Fruit fly (Drosophila melanogaster) whole organism, embryonic: ENCODE data around the gene MFS9.
A peak's percentile ranks its signal among the peaks of the same experiment; 100 is the strongest.

Source experiments
- Ada2b ChIP-seq: fragments of 200-800 bp; sonication (Bioruptor generic); IDR thresholded peaks from 2 replicates; pipeline ENCODE4 v1.3.6; 2022; ENCODE audit warnings: missing biosample characterization, missing genetic modification characterization
- Antp ChIP-seq: fragments of 200-800 bp; sonication (Bioruptor generic); optimal IDR thresholded peaks from 3 replicates; lab custom pipeline; 2016; ENCODE audit warnings: missing biosample characterization, missing genetic modification characterization
- CG12299 ChIP-seq: fragments of 200-800 bp; sonication (Bioruptor generic); optimal IDR thresholded peaks from 2 replicates; lab custom pipeline; 2018; ENCODE audit warnings: missing biosample characterization, mild to moderate bottlenecking, missing genetic modification characterization
- CG1603 ChIP-seq: fragments of 200-800 bp; sonication (Bioruptor generic); optimal IDR thresholded peaks from 2 replicates; lab custom pipeline; 2019; ENCODE audit warnings: missing biosample characterization, mild to moderate bottlenecking, missing genetic modification characterization, moderate library complexity
- CG16815 ChIP-seq: fragments of 200-800 bp; sonication (Bioruptor generic); optimal IDR thresholded peaks from 3 replicates; lab custom pipeline; 2017; ENCODE audit warnings: missing biosample characterization, mild to moderate bottlenecking, missing genetic modification characterization
- CG17612 ChIP-seq: fragments of 200-800 bp; sonication (Bioruptor generic); IDR thresholded peaks from 2 replicates; pipeline ENCODE4 v1.3.6; 2022; ENCODE audit warnings: missing biosample characterization, missing genetic modification characterization
- CG2875 ChIP-seq: fragments of 200-800 bp; sonication (Bioruptor generic); optimal IDR thresholded peaks from 2 replicates; lab custom pipeline; 2017; ENCODE audit warnings: missing biosample characterization, mild to moderate bottlenecking, missing genetic modification characterization, missing genetic modification reagents
- CG31388 ChIP-seq: fragments of 200-800 bp; sonication (Bioruptor generic); optimal IDR thresholded peaks from 2 replicates; lab custom pipeline; 2016; ENCODE audit warnings: missing biosample characterization, missing genetic modification characterization
- CG4730 ChIP-seq: fragments of 200-800 bp; sonication (Bioruptor generic); IDR thresholded peaks from 2 replicates; pipeline ENCODE4 v1.3.6; 2022; ENCODE audit warnings: missing biosample characterization, missing genetic modification characterization
- CG4854 ChIP-seq: fragments of 200-800 bp; sonication (Bioruptor generic); optimal IDR thresholded peaks from 2 replicates; lab custom pipeline; 2016; ENCODE audit warnings: missing biosample characterization, missing genetic modification characterization, inconsistent platforms
- CG6813 ChIP-seq: fragments of 200-800 bp; sonication (Bioruptor generic); optimal IDR thresholded peaks from 2 replicates; lab custom pipeline; 2017; ENCODE audit warnings: missing biosample characterization, missing genetic modification characterization, mild to moderate bottlenecking, moderate library complexity, missing genetic modification reagents
- CG7556 ChIP-seq: fragments of 200-800 bp; sonication (Bioruptor generic); optimal IDR thresholded peaks from 2 replicates; lab custom pipeline; 2017; ENCODE audit warnings: missing biosample characterization, mild to moderate bottlenecking, missing genetic modification characterization
- CG7745 ChIP-seq: fragments of 200-800 bp; sonication (Bioruptor generic); optimal IDR thresholded peaks from 2 replicates; lab custom pipeline; 2018; ENCODE audit warnings: missing biosample characterization, mild to moderate bottlenecking, missing genetic modification characterization, moderate library complexity
- CG9727 ChIP-seq: fragments of 200-800 bp; sonication (Bioruptor generic); optimal IDR thresholded peaks from 3 replicates; lab custom pipeline; 2017; ENCODE audit warnings: missing biosample characterization, mild to moderate bottlenecking, missing genetic modification characterization
- Deaf1 ChIP-seq: fragments of 200-800 bp; optimal IDR thresholded peaks from 3 replicates; lab custom pipeline; 2019; ENCODE audit warnings: missing biosample characterization, mild to moderate bottlenecking, missing genetic modification characterization, moderate library complexity
- Drgx ChIP-seq: fragments of 200-800 bp; sonication (Bioruptor generic); IDR thresholded peaks from 2 replicates; pipeline ENCODE4 v1.3.6; 2022; ENCODE audit warnings: missing biosample characterization, missing genetic modification characterization
- Lhr ChIP-seq: fragments of 200-800 bp; sonication (Bioruptor generic); optimal IDR thresholded peaks from 3 replicates; lab custom pipeline; 2017; ENCODE audit warnings: mild to moderate bottlenecking, missing biosample characterization, missing genetic modification reagents, missing genetic modification characterization
- Nf-YA ChIP-seq: fragments of 200-800 bp; sonication (Bioruptor generic); IDR thresholded peaks from 2 replicates; pipeline ENCODE4 v1.3.6; 2022; ENCODE audit warnings: missing biosample characterization, missing genetic modification characterization
- Pdp1 ChIP-seq, 2 experiments: fragments of 200-800 bp; sonication (Bioruptor generic); optimal IDR thresholded peaks; 3 replicates each; lab custom pipeline; 2016; ENCODE audit warnings: missing biosample characterization in 2 of 2, missing genetic modification characterization in 2 of 2, mild to moderate bottlenecking in 1 of 2, moderate library complexity in 1 of 2
- Ravus ChIP-seq: fragments of 200-800 bp; sonication (Bioruptor generic); IDR thresholded peaks from 2 replicates; pipeline ENCODE4 v1.3.6; 2022; ENCODE audit warnings: missing biosample characterization, missing genetic modification characterization
- Six4 ChIP-seq: fragments of 200-800 bp; sonication (Bioruptor generic); optimal IDR thresholded peaks from 2 replicates; lab custom pipeline; 2016; ENCODE audit warnings: missing biosample characterization, missing genetic modification characterization
- Sry-δ ChIP-seq: fragments of 200-800 bp; sonication (Bioruptor generic); optimal IDR thresholded peaks from 2 replicates; lab custom pipeline; 2016; ENCODE audit warnings: missing biosample characterization, missing genetic modification characterization
- Tbp ChIP-seq: fragments of >200 bp; optimal IDR thresholded peaks from 2 replicates; lab custom pipeline; 2018; ENCODE audit warnings: missing biosample characterization, missing genetic modification characterization
- Vsx1 ChIP-seq: fragments of 200-800 bp; sonication (Bioruptor generic); optimal IDR thresholded peaks from 2 replicates; lab custom pipeline; 2017; ENCODE audit warnings: missing biosample characterization, mild to moderate bottlenecking, missing genetic modification characterization, missing genetic modification reagents
- YL-1 ChIP-seq: fragments of 200-800 bp; sonication (Bioruptor generic); optimal IDR thresholded peaks from 3 replicates; lab custom pipeline; 2017; ENCODE audit warnings: missing biosample characterization, mild to moderate bottlenecking, missing genetic modification characterization
- ato ChIP-seq: fragments of 200-800 bp; sonication (Bioruptor generic); IDR thresholded peaks from 2 replicates; pipeline ENCODE4 v1.3.6; 2022; ENCODE audit warnings: missing biosample characterization, missing genetic modification characterization; ENCODE audit not compliant: partially characterized antibody
- cg ChIP-seq: fragments of 200-800 bp; sonication (Bioruptor generic); optimal IDR thresholded peaks from 3 replicates; lab custom pipeline; 2019; ENCODE audit warnings: missing biosample characterization, mild to moderate bottlenecking, missing genetic modification characterization, moderate library complexity
- chm ChIP-seq: fragments of 200-800 bp; sonication (Bioruptor generic); IDR thresholded peaks from 2 replicates; pipeline ENCODE4 v1.3.6; 2022; ENCODE audit warnings: missing biosample characterization, missing genetic modification characterization
- exex ChIP-seq: fragments of 200-800 bp; sonication (Bioruptor generic); optimal IDR thresholded peaks from 4 replicates; lab custom pipeline; 2018; ENCODE audit warnings: missing biosample characterization, mild to moderate bottlenecking, missing genetic modification characterization, moderate library complexity
- fd102C ChIP-seq: fragments of 200-800 bp; sonication (Bioruptor generic); optimal IDR thresholded peaks from 2 replicates; lab custom pipeline; 2018; ENCODE audit warnings: missing biosample characterization, mild to moderate bottlenecking, missing genetic modification characterization, moderate library complexity
- gcm ChIP-seq: fragments of 200-800 bp; sonication (Bioruptor generic); optimal IDR thresholded peaks from 2 replicates; lab custom pipeline; 2019; ENCODE audit warnings: missing biosample characterization, mild to moderate bottlenecking, missing genetic modification characterization, moderate library complexity
- grn ChIP-seq: fragments of 200-800 bp; sonication (Bioruptor generic); optimal IDR thresholded peaks from 3 replicates; lab custom pipeline; 2017; ENCODE audit warnings: missing biosample characterization, missing genetic modification characterization
- gsb-n ChIP-seq: fragments of 200-800 bp; sonication (Bioruptor generic); optimal IDR thresholded peaks from 3 replicates; lab custom pipeline; 2018; ENCODE audit warnings: missing biosample characterization, mild to moderate bottlenecking, missing genetic modification characterization
- jing ChIP-seq: fragments of 200-800 bp; sonication (Bioruptor generic); optimal IDR thresholded peaks from 2 replicates; lab custom pipeline; 2018; ENCODE audit warnings: missing biosample characterization, mild to moderate bottlenecking, missing genetic modification characterization
- lola ChIP-seq, 3 experiments: fragments of >200 bp in 2 of 3; fragments of 200-800 bp in 1 of 3; sonication (Bioruptor generic) in 1 of 3; optimal IDR thresholded peaks; 2 replicates each; lab custom pipeline; 2017 to 2019; ENCODE audit warnings: missing biosample characterization in 3 of 3, missing genetic modification characterization in 3 of 3, mild to moderate bottlenecking in 1 of 3, moderate library complexity in 1 of 3
- mirr ChIP-seq: fragments of 200-800 bp; sonication (Bioruptor generic); optimal IDR thresholded peaks from 3 replicates; lab custom pipeline; 2018; ENCODE audit warnings: missing biosample characterization, mild to moderate bottlenecking, missing genetic modification characterization
- nom ChIP-seq: fragments of 200-800 bp; sonication (Bioruptor generic); optimal IDR thresholded peaks from 2 replicates; lab custom pipeline; 2017; ENCODE audit warnings: missing biosample characterization, missing genetic modification characterization, mild to moderate bottlenecking, moderate library complexity, missing genetic modification reagents
- odd ChIP-seq: fragments of 200-800 bp; sonication (Bioruptor generic); optimal IDR thresholded peaks from 2 replicates; lab custom pipeline; 2017; ENCODE audit warnings: missing biosample characterization, mild to moderate bottlenecking, missing genetic modification characterization
- org-1 ChIP-seq: fragments of 200-800 bp; sonication (Bioruptor generic); optimal IDR thresholded peaks from 2 replicates; lab custom pipeline; 2017; ENCODE audit warnings: missing biosample characterization, missing genetic modification characterization
- pb ChIP-seq: fragments of 200-800 bp; sonication (Bioruptor generic); optimal IDR thresholded peaks from 3 replicates; lab custom pipeline; 2016; ENCODE audit warnings: missing biosample characterization, missing genetic modification characterization
- repo ChIP-seq: fragments of 200-800 bp; sonication (Bioruptor generic); optimal IDR thresholded peaks from 2 replicates; lab custom pipeline; 2016; ENCODE audit warnings: missing biosample characterization, missing genetic modification characterization
- sd ChIP-seq: fragments of 200-800 bp; sonication (Bioruptor generic); optimal IDR thresholded peaks from 3 replicates; lab custom pipeline; 2018; ENCODE audit warnings: missing biosample characterization, mild to moderate bottlenecking, missing genetic modification characterization, moderate library complexity
- sens ChIP-seq: fragments of 200-800 bp; sonication (Bioruptor generic); peaks from one replicate; lab custom pipeline; 2016; ENCODE audit warnings: missing biosample characterization, missing genetic modification characterization
- sqz ChIP-seq: fragments of 200-800 bp; sonication (Bioruptor generic); optimal IDR thresholded peaks from 3 replicates; lab custom pipeline; 2018; ENCODE audit warnings: missing biosample characterization, mild to moderate bottlenecking, missing genetic modification characterization
- vnd ChIP-seq: fragments of 200-800 bp; sonication (Bioruptor generic); IDR thresholded peaks from 3 replicates; pipeline ENCODE4 v1.3.6; 2022; ENCODE audit warnings: missing biosample characterization, missing genetic modification characterization; ENCODE audit not compliant: partially characterized antibody

The MFS9 gene

dm6 chr3R:20548255-20548654 lies 36.0 kb upstream of the MFS9 start (continued):
- TF ChIP-seq vnd (GFP tag; lab: Robert Waterston, UW) (no peak), CG16815 (no peak), CG1603 (tag; lab: Kevin White, UChicago) (peak; percentile 62), Vsx1 (GFP tag; lab: Kevin White, UChicago) (no peak), CG12299 (no peak), sd (no peak), Antp (no peak), fd102C (GFP tag; lab: Kevin White, UChicago) (peak; percentile 33), CG2875 (GFP tag; lab: Kevin White, UChicago) (peak; percentile 13), exex (tag; lab: Kevin White, UChicago) (peak; percentile 37), org-1 (GFP tag; lab: Kevin White, UChicago) (peak; percentile 10), CG6813 (GFP tag; lab: Kevin White, UChicago) (peak; percentile 38), mirr (GFP tag; lab: Kevin White, UChicago) (peak; percentile 71), gsb-n (peak; percentile 26), lola (GFP tag; optimal IDR thresholded peaks at IDR 0.05; lab: Kevin White, UChicago) (peak in 1 of 3 experiments; percentile 35), sens (GFP tag; lab: Kevin White, UChicago) (peak; percentile 88), odd (GFP tag; lab: Kevin White, UChicago) (peak; percentile 54), jing (GFP tag; lab: Kevin White, UChicago) (no peak), Lhr (peak; percentile 16), CG9727 (GFP tag; lab: Kevin White, UChicago) (peak; percentile 52), Pdp1 (GFP tag; optimal IDR thresholded peaks at IDR 0.05; lab: Kevin White, UChicago) (peak in 1 of 2 experiments; percentile 41), CG7745 (peak; percentile 61)

- TF ChIP-seq CG31388 (GFP tag; lab: Kevin White, UChicago) (no peak), cg (GFP tag; lab: Kevin White, UChicago) (peak; percentile 40), Ada2b (GFP tag; lab: Robert Waterston, UW) (no peak), Drgx (GFP tag; lab: Robert Waterston, UW) (peak; percentile 49), YL-1 (GFP tag; lab: Kevin White, UChicago) (no peak), Nf-YA (GFP tag; lab: Robert Waterston, UW) (no peak), CG4730 (GFP tag; lab: Robert Waterston, UW) (no peak), grn (GFP tag; lab: Kevin White, UChicago) (no peak), gcm (GFP tag; lab: Kevin White, UChicago) (no peak), sqz (GFP tag; lab: Kevin White, UChicago) (no peak), Sry-δ (GFP tag; lab: Kevin White, UChicago) (no peak), Ravus (GFP tag; lab: Robert Waterston, UW) (no peak), nom (GFP tag; lab: Kevin White, UChicago) (peak; percentile 13), Tbp (no peak), Six4 (no peak), ato (GFP tag; lab: Robert Waterston, UW) (no peak), pb (no peak), CG7556 (GFP tag; lab: Kevin White, UChicago) (no peak), repo (GFP tag; lab: Kevin White, UChicago) (no peak), Deaf1 (no peak), CG17612 (no peak), chm (no peak), CG4854 (no peak)
Observed at dm6 chr3R:20547758-20548157, 35.5 kb upstream of the MFS9 start.
